Worm (Caenorhabditis elegans) whole organism, L4 larva: ENCODE data around the gene ubc-18.

Experiments
- D1046.2 ChIP-seq: fragments of 200-800 bp; sonication (Bioruptor generic); IDR thresholded peaks from 2 replicates; pipeline ENCODE4 v1.3.6; 2022; ENCODE audit warnings: missing genetic modification characterization, missing compliant biosample characterization
- F10B5.3 ChIP-seq: sonication (generic microtip); optimal IDR thresholded peaks from 2 replicates; lab custom pipeline; 2016; ENCODE audit warnings: mild to moderate bottlenecking, missing genetic modification characterization, missing compliant biosample characterization
- F49E8.2 ChIP-seq: sonication (generic microtip); optimal IDR thresholded peaks from 2 replicates; lab custom pipeline; 2016; ENCODE audit warnings: missing compliant biosample characterization, mild to moderate bottlenecking, missing genetic modification characterization, borderline replicate concordance
- Y105C5A.15 ChIP-seq: fragments of 200-800 bp; sonication (Bioruptor generic); IDR thresholded peaks from 2 replicates; pipeline ENCODE4 v1.3.6; 2022; ENCODE audit warnings: missing genetic modification characterization, missing compliant biosample characterization
- Y48G9A.11 ChIP-seq: fragments of 200-800 bp; sonication (Bioruptor generic); IDR thresholded peaks from 2 replicates; pipeline ENCODE4 v1.3.6; 2022; ENCODE audit warnings: missing genetic modification reagents, missing genetic modification characterization, missing compliant biosample characterization
- Y75B8A.6 ChIP-seq: fragments of 200-800 bp; sonication (Bioruptor generic); IDR thresholded peaks from 2 replicates; pipeline ENCODE4 v1.3.6; 2022; ENCODE audit warnings: missing genetic modification reagents, missing genetic modification characterization, missing compliant biosample characterization
- arid-1 ChIP-seq: fragments of 200-800 bp; sonication (Bioruptor generic); conservative IDR thresholded peaks from 2 replicates; pipeline ENCODE4 v1.3.6; 2022; ENCODE audit warnings: missing genetic modification reagents, missing genetic modification characterization, missing compliant biosample characterization
- ceh-28 ChIP-seq: fragments of 150-350 bp; optimal IDR thresholded peaks from 2 replicates; lab custom pipeline; 2014; ENCODE audit warnings: missing biosample characterization, missing genetic modification reagents, missing genetic modification characterization
- ceh-44 ChIP-seq: fragments of 200-800 bp; sonication (Bioruptor generic); IDR thresholded peaks from 2 replicates; pipeline ENCODE4 v1.3.6; 2022; ENCODE audit warnings: missing genetic modification reagents, missing genetic modification characterization, missing compliant biosample characterization
- ceh-62 ChIP-seq: sonication (generic microtip); optimal IDR thresholded peaks from 2 replicates; lab custom pipeline; 2017; ENCODE audit warnings: missing biosample characterization, missing genetic modification characterization
- ces-1 ChIP-seq: fragments of 150-350 bp; sonication (generic microtip); optimal IDR thresholded peaks from 4 replicates; lab custom pipeline; 2014; ENCODE audit warnings: missing biosample characterization, missing genetic modification reagents, missing genetic modification characterization
- daf-16 ChIP-seq, 3 experiments: sonication (generic microtip); optimal IDR thresholded peaks; 2 replicates each; lab custom pipeline; 2016 to 2017; ENCODE audit warnings: missing genetic modification characterization in 3 of 3, missing genetic modification reagents in 3 of 3, mild to moderate bottlenecking in 2 of 3, missing compliant biosample characterization in 2 of 3, missing biosample characterization in 1 of 3, moderate library complexity in 1 of 3
- dmd-6 ChIP-seq: fragments of 200-800 bp; sonication (Bioruptor generic); IDR thresholded peaks from 2 replicates; pipeline ENCODE4 v1.3.6; 2022; ENCODE audit warnings: missing genetic modification reagents, missing genetic modification characterization, missing compliant biosample characterization
- dmd-9 ChIP-seq: fragments of 200-800 bp; sonication (Bioruptor generic); IDR thresholded peaks from 2 replicates; pipeline ENCODE4 v1.3.6; 2022; ENCODE audit warnings: missing genetic modification reagents, missing genetic modification characterization, missing compliant biosample characterization
- duxl-1 ChIP-seq: sonication (generic microtip); optimal IDR thresholded peaks from 2 replicates; lab custom pipeline; 2016; ENCODE audit warnings: mild to moderate bottlenecking, missing genetic modification characterization, moderate library complexity, missing compliant biosample characterization; ENCODE audit not compliant: poor library complexity
- egl-43 ChIP-seq: fragments of 200-800 bp; sonication (Bioruptor generic); IDR thresholded peaks from 2 replicates; pipeline ENCODE4 v1.3.6; 2022; ENCODE audit warnings: missing genetic modification reagents, missing genetic modification characterization, missing compliant biosample characterization
- fkh-10 ChIP-seq: fragments of 150-350 bp; optimal IDR thresholded peaks from 2 replicates; lab custom pipeline; 2014; ENCODE audit warnings: missing biosample characterization, missing genetic modification reagents, missing genetic modification characterization
- hlh-11 ChIP-seq: fragments of 200-800 bp; sonication (Bioruptor generic); optimal IDR thresholded peaks from 2 replicates; lab custom pipeline; 2018; ENCODE audit warnings: mild to moderate bottlenecking, missing genetic modification characterization, missing compliant biosample characterization
- hmg-1.1 ChIP-seq: fragments of 200-800 bp; sonication (Bioruptor generic); IDR thresholded peaks from 2 replicates; pipeline ENCODE4 v1.3.6; 2022; ENCODE audit warnings: missing genetic modification reagents, missing genetic modification characterization, missing compliant biosample characterization
- lim-7 ChIP-seq: fragments of 200-800 bp; sonication (Bioruptor generic); IDR thresholded peaks from 2 replicates; pipeline ENCODE4 v1.3.6; 2022; ENCODE audit warnings: missing genetic modification characterization, missing compliant biosample characterization
- lin-1 ChIP-seq: fragments of 200-800 bp; sonication (Bioruptor generic); IDR thresholded peaks from 2 replicates; pipeline ENCODE4 v1.3.6; 2022; ENCODE audit warnings: missing genetic modification reagents, missing genetic modification characterization, missing compliant biosample characterization
- lin-13 ChIP-seq: fragments of 150-350 bp; optimal IDR thresholded peaks from 2 replicates; lab custom pipeline; 2014; ENCODE audit warnings: missing biosample characterization, missing genetic modification reagents, missing genetic modification characterization
- lin-38 ChIP-seq: fragments of 200-800 bp; sonication (Bioruptor generic); IDR thresholded peaks from 2 replicates; pipeline ENCODE4 v1.3.6; 2022; ENCODE audit warnings: missing genetic modification reagents, missing genetic modification characterization, missing compliant biosample characterization
- lsy-2 ChIP-seq, 2 experiments: fragments of 150-350 bp in 1 of 2; sonication (generic microtip) in 1 of 2; optimal IDR thresholded peaks; 2 replicates each; lab custom pipeline; 2014 to 2017; ENCODE audit warnings: missing biosample characterization in 2 of 2, missing genetic modification characterization in 2 of 2
- madf-5 ChIP-seq, 2 experiments: fragments of 200-800 bp; sonication (Bioruptor generic); IDR thresholded peaks; 2 replicates each; pipeline ENCODE4 v1.3.6; 2022; ENCODE audit warnings: missing compliant biosample characterization in 2 of 2, missing genetic modification characterization in 2 of 2
- madf-9 ChIP-seq: fragments of 200-800 bp; sonication (Bioruptor generic); conservative IDR thresholded peaks from 2 replicates; pipeline ENCODE4 v1.3.6; 2022; ENCODE audit warnings: missing genetic modification reagents, missing genetic modification characterization, missing compliant biosample characterization
- mdl-1 ChIP-seq, 2 experiments: fragments of 150-350 bp in 1 of 2; sonication (generic microtip) in 1 of 2; optimal IDR thresholded peaks; 2 replicates each; lab custom pipeline; 2014 to 2017; ENCODE audit warnings: missing biosample characterization in 2 of 2, missing genetic modification characterization in 2 of 2
- mdt-29 ChIP-seq: fragments of 200-800 bp; sonication (Bioruptor generic); IDR thresholded peaks from 2 replicates; pipeline ENCODE4 v1.3.6; 2022; ENCODE audit warnings: missing genetic modification reagents, missing genetic modification characterization, missing compliant biosample characterization
- nhr-111 ChIP-seq: fragments of 200-800 bp; sonication (Bioruptor generic); optimal IDR thresholded peaks from 2 replicates; lab custom pipeline; 2018; ENCODE audit warnings: mild to moderate bottlenecking, missing genetic modification characterization, missing compliant biosample characterization
- nhr-237 ChIP-seq: sonication (generic microtip); optimal IDR thresholded peaks from 2 replicates; lab custom pipeline; 2017; ENCODE audit warnings: missing biosample characterization, missing genetic modification characterization
- nhr-28 ChIP-seq: fragments of 150-350 bp; optimal IDR thresholded peaks from 2 replicates; lab custom pipeline; 2014; ENCODE audit warnings: missing biosample characterization, missing genetic modification characterization
- pqm-1 ChIP-seq: sonication (generic microtip); optimal IDR thresholded peaks from 2 replicates; lab custom pipeline; 2017; ENCODE audit warnings: missing biosample characterization, missing genetic modification characterization
- skn-1 ChIP-seq: fragments of 150-350 bp; optimal IDR thresholded peaks from 2 replicates; lab custom pipeline; 2014; ENCODE audit warnings: missing biosample characterization, missing genetic modification characterization
- snpc-1.2 ChIP-seq: fragments of 200-800 bp; sonication (Bioruptor generic); IDR thresholded peaks from 2 replicates; pipeline ENCODE4 v1.3.6; 2022; ENCODE audit warnings: missing genetic modification reagents, missing genetic modification characterization, missing compliant biosample characterization
- unc-130 ChIP-seq: sonication (generic microtip); optimal IDR thresholded peaks from 2 replicates; lab custom pipeline; 2016; ENCODE audit warnings: missing genetic modification reagents, missing genetic modification characterization, missing compliant biosample characterization
- unc-39 ChIP-seq: sonication (generic microtip); optimal IDR thresholded peaks from 2 replicates; lab custom pipeline; 2017; ENCODE audit warnings: missing biosample characterization, missing genetic modification characterization
- zfp-3 ChIP-seq: fragments of 200-800 bp; sonication (Bioruptor generic); conservative IDR thresholded peaks from 2 replicates; pipeline ENCODE4 v1.3.6; 2022; ENCODE audit warnings: missing genetic modification reagents, missing genetic modification characterization, missing compliant biosample characterization

ubc-18 gene

DNA sequence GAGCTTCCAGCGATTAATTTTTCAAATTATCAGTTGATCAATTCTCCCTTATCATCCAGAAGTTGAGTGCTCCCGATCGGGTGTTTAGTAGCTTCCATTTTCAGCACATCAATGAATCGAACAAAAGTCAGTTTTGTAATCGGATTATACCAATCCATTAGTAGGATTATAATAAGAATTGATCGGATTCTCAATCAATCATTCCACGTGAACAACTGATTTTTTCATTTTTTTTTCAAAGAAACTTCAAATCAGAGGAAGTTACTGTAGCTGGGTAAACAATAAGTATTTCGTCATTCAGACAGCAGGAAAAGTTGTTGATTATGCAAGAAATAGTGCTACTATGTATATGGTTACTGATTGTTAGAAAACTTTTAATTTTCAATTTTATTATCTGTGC is 38.5 kb upstream of the ubc-18 start:
- no peak for TF ChIP-seq daf-16 (GFP tag; optimal IDR thresholded peaks at IDR 0.05; lab: Kevin White, UChicago)
- peak; percentile 85 for TF ChIP-seq daf-16 (tag; optimal IDR thresholded peaks at IDR 0.05; lab: Kevin White, UChicago)
- TF ChIP-seq nhr-28 (tag; lab: Kevin White, UChicago): peak; percentile 14
- TF ChIP-seq pqm-1: peak; percentile 62
- peak; percentile 14; the same call in 1 of the 2 replicates for TF ChIP-seq dmd-6 (GFP tag; lab: Robert Waterston, UW)
- no peak for TF ChIP-seq ceh-28 (tag; lab: Kevin White, UChicago)
- 0 out of 2 replicates have a peak, but pooled peaks have one; percentile 21 for TF ChIP-seq lin-1 (GFP tag; lab: Robert Waterston, UW)
- TF ChIP-seq hlh-11: peak; percentile 57
- TF ChIP-seq Y75B8A.6 (GFP tag; lab: Robert Waterston, UW): no peak
- TF ChIP-seq madf-9 (GFP tag; lab: Robert Waterston, UW): no peak

DNA sequence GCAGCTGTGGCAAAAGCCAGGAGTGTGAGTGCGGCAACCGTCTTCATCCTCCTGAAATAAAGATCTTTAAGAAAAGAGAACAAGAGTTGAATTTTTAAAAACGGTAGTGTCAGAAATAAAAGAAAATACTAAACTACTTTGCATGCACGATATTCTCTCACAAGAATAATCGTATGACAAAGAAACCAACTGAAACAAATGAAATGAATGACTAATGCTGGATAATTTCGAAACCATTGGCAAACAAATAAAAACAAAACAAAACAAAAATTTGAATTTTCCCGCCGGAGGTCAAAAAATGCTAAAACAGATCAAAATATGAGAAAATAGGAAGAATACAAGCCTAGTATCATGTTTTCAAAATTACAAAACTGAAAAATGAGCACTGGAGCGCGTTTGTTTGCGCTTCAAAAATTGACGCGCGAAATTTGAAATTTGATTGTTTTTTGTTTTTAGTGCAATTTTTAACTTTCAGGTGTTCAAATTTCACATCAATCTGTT is 35.6 kb upstream of the ubc-18 start, which contains the start of gene cpg-2:
TSS of gene cpg-2 (minus strand) at position 51 of the 501 bp plus-strand sequence.
- TF ChIP-seq hmg-1.1 (GFP tag; lab: Robert Waterston, UW) (no peak), unc-130 (peak; percentile 96), F49E8.2 (tag; lab: Kevin White, UChicago) (peak; percentile 82), lin-38 (GFP tag; lab: Robert Waterston, UW) (peak; percentile 90), Y48G9A.11 (peak; percentile 86), pqm-1 (no peak), snpc-1.2 (GFP tag; lab: Robert Waterston, UW) (peak; percentile 39; the same call in 1 of the 2 replicates)

DNA sequence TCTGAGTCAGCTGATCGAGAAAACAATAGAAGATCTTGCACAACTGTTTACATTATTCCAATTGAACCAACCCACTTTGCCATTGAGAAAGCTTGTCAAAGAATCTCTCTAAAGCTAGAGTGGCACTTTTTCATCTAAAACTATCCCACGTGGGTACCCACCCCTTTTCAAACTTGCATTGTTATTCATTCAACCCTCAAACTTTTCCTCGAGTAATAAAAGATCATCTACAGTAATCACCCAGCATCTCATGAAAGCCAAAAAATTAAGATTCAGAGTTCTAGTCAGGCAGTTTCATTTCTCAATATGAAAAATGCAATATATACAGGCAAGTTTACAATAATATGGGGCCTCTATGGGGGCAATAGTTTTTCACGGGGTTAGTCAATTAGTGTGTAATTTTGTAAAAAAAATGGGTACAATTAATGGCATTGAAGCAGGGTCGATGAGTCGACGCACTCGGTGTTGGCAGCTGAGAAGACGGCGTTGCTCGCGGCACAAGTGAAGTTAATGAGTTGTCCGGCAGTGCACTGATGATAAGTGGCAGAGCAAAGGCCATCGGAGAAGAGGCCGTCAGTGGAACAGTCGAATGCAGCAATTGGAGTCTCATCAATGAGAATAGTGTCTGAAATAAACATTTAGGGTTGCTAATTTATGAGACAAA is 33.6 kb upstream of the ubc-18 start:
- TF ChIP-seq skn-1 (tag; lab: Kevin White, UChicago) (no peak), ceh-62 (tag; lab: Kevin White, UChicago) (no peak), madf-9 (GFP tag; lab: Robert Waterston, UW) (no peak), fkh-10 (GFP tag; lab: Kevin White, UChicago) (no peak), mdl-1 (tag; optimal IDR thresholded peaks at IDR 0.05; lab: Kevin White, UChicago) (no peak), dmd-9 (GFP tag; lab: Robert Waterston, UW) (no peak), unc-130 (peak; percentile 79), duxl-1 (tag; lab: Kevin White, UChicago) (no peak), F10B5.3 (tag; lab: Kevin White, UChicago) (no peak), ceh-44 (GFP tag; lab: Robert Waterston, UW) (no peak), Y105C5A.15 (0 out of 2 replicates have a peak, but pooled peaks have one; percentile 9), F49E8.2 (tag; lab: Kevin White, UChicago) (peak; percentile 25), D1046.2 (GFP tag; lab: Robert Waterston, UW) (0 out of 2 replicates have a peak, but pooled peaks have one; percentile 13), lsy-2 (tag; optimal IDR thresholded peaks at IDR 0.05; lab: Kevin White, UChicago) (no peak), lin-13 (GFP tag; lab: Kevin White, UChicago) (no peak), unc-39 (tag; lab: Kevin White, UChicago) (no peak), arid-1 (GFP tag; lab: Robert Waterston, UW) (0 out of 2 replicates have a peak, but pooled peaks have one; percentile 20), mdt-29 (GFP tag; lab: Robert Waterston, UW) (no peak), madf-5 (GFP tag; IDR thresholded peaks at IDR 0.05; lab: Robert Waterston, UW) (peak in 1 of 2 experiments; percentile 35; a peak in 1 of 4 replicates), nhr-111 (no peak), ces-1 (GFP tag; lab: Kevin White, UChicago) (no peak), lim-7 (GFP tag; lab: Robert Waterston, UW) (0 out of 2 replicates have a peak, but pooled peaks have one; percentile 43), egl-43 (no peak), nhr-237 (tag; lab: Kevin White, UChicago) (no peak), lin-1 (GFP tag; lab: Robert Waterston, UW) (0 out of 2 replicates have a peak, but pooled peaks have one; percentile 31), zfp-3 (GFP tag; lab: Robert Waterston, UW) (no peak)
